Fruit fly (Drosophila melanogaster): ENCODE data around the gene SK.

- TF ChIP-seq psq (optimal IDR thresholded peaks at IDR 0.05) (no peak), EcR (GFP tag; optimal IDR thresholded peaks at IDR 0.05) (no peak), Dll (optimal IDR thresholded peaks at IDR 0.05) (no peak), usp (GFP tag; optimal IDR thresholded peaks at IDR 0.05) (no peak)
Observed at dm6 chrX:5337316-5337715, 2.7 kb upstream of the SK start.
